Worm (Caenorhabditis elegans): Measurements from ENCODE around the gene fshr-1.

DNA sequence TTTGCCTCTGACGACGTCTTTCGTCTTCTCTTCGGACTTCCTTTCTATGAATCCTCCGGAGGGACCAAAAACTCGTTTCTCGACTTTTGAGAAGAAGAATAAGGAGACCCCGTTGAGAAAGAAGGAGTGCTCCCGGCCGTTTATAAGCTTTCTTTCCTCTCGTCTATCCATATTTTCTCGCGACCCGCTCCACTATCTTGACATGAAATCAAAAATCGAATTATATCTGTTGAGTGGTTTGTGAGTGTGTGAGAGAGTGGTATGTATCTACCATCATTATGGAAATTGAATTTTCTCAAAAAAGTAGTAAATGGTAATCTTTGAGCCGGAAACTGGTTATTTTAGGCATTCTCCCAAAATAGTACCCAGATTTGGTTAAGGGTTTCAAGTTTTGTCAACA, 21.5 kb downstream of the fshr-1 start:
- TF ChIP-seq ceh-40 (GFP tag; IDR thresholded peaks at IDR 0.05): no peak
- TF ChIP-seq ama-1 (optimal IDR thresholded peaks at IDR 0.05): no peak
- no peak for TF ChIP-seq ama-1 (GFP tag; optimal IDR thresholded peaks at IDR 0.05)
- TF ChIP-seq unc-130 (GFP tag; optimal IDR thresholded peaks at IDR 0.05): no peak
- no peak for TF ChIP-seq nfya-1 (tag; optimal IDR thresholded peaks at IDR 0.05; ENCODE audit: borderline replicate concordance, insufficient read depth)
- no peak for TF ChIP-seq F55B11.4 (tag; optimal IDR thresholded peaks at IDR 0.05; ENCODE audit: borderline replicate concordance, insufficient read depth)
- no peak for TF ChIP-seq somi-1 (GFP tag; optimal IDR thresholded peaks at IDR 0.05)
- no peak for TF ChIP-seq athp-1 (tag; optimal IDR thresholded peaks at IDR 0.05)
- TF ChIP-seq F49E8.2 (tag; optimal IDR thresholded peaks at IDR 0.05; ENCODE audit: insufficient read depth): no peak
- no peak for TF ChIP-seq unc-62 (GFP tag; optimal IDR thresholded peaks at IDR 0.05)
- TF ChIP-seq ets-4 (GFP tag; optimal IDR thresholded peaks at IDR 0.05): no peak

All from whole organism, young adult.